Worm (Caenorhabditis elegans): ENCODE data around the gene srg-66.

DNA sequence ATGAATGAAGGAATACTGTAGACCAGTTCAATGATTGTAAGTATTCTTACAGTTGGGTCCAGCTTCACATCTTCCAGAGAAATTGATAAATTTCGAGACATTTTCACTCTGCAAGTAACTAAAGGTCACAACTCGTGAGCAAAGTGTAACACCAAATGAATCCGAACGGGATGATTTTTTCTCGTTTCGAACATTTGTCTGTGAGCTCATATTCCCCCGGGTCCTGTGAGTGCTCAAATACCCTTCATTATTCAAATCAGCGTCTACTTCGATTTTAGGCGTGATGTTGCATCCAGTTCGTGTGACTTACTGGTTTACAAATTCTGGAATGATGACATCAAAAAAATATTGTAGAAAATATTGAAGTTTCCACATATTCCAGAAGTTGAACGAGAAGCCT is 16.9 kb downstream of the srg-66 start, which contains the start of gene srg-68:
- TF ChIP-seq cog-1 (tag; optimal IDR thresholded peaks at IDR 0.05) = no peak
- no peak for TF ChIP-seq tab-1 (GFP tag; IDR thresholded peaks at IDR 0.05)
- TF ChIP-seq flt-1 (GFP tag; IDR thresholded peaks at IDR 0.05) = no peak
- TF ChIP-seq ztf-29 (GFP tag; IDR thresholded peaks at IDR 0.05) = no peak
- TF ChIP-seq ref-1 (GFP tag; conservative IDR thresholded peaks at IDR 0.05) = no peak
- TF ChIP-seq T22C8.4 (GFP tag; IDR thresholded peaks at IDR 0.05) = no peak
